Worm (Caenorhabditis elegans) whole organism, early embryonic: ENCODE measurements around the gene gcp-2.2.

Experiments used
- B0310.2 ChIP-seq: sonication (generic microtip); optimal IDR thresholded peaks from 2 replicates; lab custom pipeline; 2016; ENCODE audit warnings: mild to moderate bottlenecking, missing genetic modification characterization, missing compliant biosample characterization
- F13C5.2 ChIP-seq: sonication (generic microtip); optimal IDR thresholded peaks from 2 replicates; lab custom pipeline; 2017; ENCODE audit warnings: mild to moderate bottlenecking, missing genetic modification characterization, inconsistent platforms, missing compliant biosample characterization
- ama-1 ChIP-seq: fragments of 150-350 bp; optimal IDR thresholded peaks from 2 replicates; lab custom pipeline; 2014
- ceh-13 ChIP-seq: fragments of 200-800 bp; sonication (Bioruptor generic); optimal IDR thresholded peaks from 2 replicates; lab custom pipeline; 2018; ENCODE audit warnings: mild to moderate bottlenecking, missing genetic modification characterization, missing compliant biosample characterization
- ets-7 ChIP-seq: sonication (generic microtip); optimal IDR thresholded peaks from 2 replicates; lab custom pipeline; 2016; ENCODE audit warnings: missing genotype, missing genetic modification characterization, missing compliant biosample characterization
- flt-1 ChIP-seq: fragments of 200-800 bp; sonication (Bioruptor generic); IDR thresholded peaks from 2 replicates; pipeline ENCODE4 v1.3.6; 2022; ENCODE audit warnings: missing genetic modification characterization, missing compliant biosample characterization
- hmbx-1 ChIP-seq: sonication (generic microtip); optimal IDR thresholded peaks from 2 replicates; lab custom pipeline; 2016; ENCODE audit warnings: mild to moderate bottlenecking, missing genetic modification characterization, missing compliant biosample characterization
- hmg-4 ChIP-seq: fragments of 200-800 bp; sonication (Bioruptor generic); optimal IDR thresholded peaks from 2 replicates; lab custom pipeline; 2018; ENCODE audit warnings: mild to moderate bottlenecking, missing genetic modification characterization, missing compliant biosample characterization
- hnd-1 ChIP-seq: sonication (generic microtip); optimal IDR thresholded peaks from 2 replicates; lab custom pipeline; 2016; ENCODE audit warnings: missing genetic modification characterization, missing compliant biosample characterization
- pes-1 ChIP-seq: fragments of 200-800 bp; sonication (Bioruptor generic); IDR thresholded peaks from 2 replicates; pipeline ENCODE4 v1.3.6; 2022; ENCODE audit warnings: missing genetic modification reagents, missing genetic modification characterization, missing compliant biosample characterization
- scrt-1 ChIP-seq: fragments of 200-800 bp; sonication (Bioruptor generic); IDR thresholded peaks from 2 replicates; pipeline ENCODE4 v1.3.6; 2022; ENCODE audit warnings: missing genetic modification characterization, missing compliant biosample characterization
- sea-1 ChIP-seq: fragments of 200-800 bp; sonication (Bioruptor generic); conservative IDR thresholded peaks from 2 replicates; pipeline ENCODE4 v1.3.6; 2022; ENCODE audit warnings: missing genetic modification characterization, missing compliant biosample characterization
- tbx-11 ChIP-seq: fragments of 200-800 bp; sonication (Bioruptor generic); IDR thresholded peaks from 2 replicates; pipeline ENCODE4 v1.3.6; 2022; ENCODE audit warnings: missing genetic modification characterization, missing compliant biosample characterization
- tra-4 ChIP-seq: sonication (generic microtip); optimal IDR thresholded peaks from 2 replicates; lab custom pipeline; 2017; ENCODE audit warnings: missing genetic modification characterization, missing compliant biosample characterization

DNA sequence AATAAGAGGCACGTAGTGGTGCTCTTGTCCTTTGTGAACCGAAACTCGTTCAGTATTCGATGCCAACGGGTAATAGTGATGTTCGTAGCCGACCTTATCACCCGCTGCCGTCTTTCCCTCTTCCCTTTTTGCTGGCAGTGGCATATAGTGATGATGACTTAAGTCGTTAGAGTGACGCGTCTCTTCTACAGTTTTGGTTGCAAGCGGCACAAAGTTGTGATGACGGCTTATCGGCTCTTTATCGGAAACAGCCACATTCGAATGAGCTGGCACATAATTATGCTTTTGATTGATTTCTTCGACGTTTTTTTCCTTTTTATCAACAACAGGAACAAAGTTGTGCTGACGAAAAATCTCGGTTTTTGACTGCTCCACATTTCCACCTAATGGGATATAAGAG, 22.1 kb upstream of the gcp-2.2 start:
- TF ChIP-seq tbx-11 (GFP tag; lab: Robert Waterston, UW) (no peak), sea-1 (GFP tag; lab: Robert Waterston, UW) (no peak), tra-4 (no peak), ama-1 (lab: Kevin White, UChicago) (no peak), ceh-13 (GFP tag; lab: Kevin White, UChicago) (no peak), flt-1 (GFP tag; lab: Robert Waterston, UW) (no peak), ets-7 (tag; lab: Kevin White, UChicago) (no peak), pes-1 (GFP tag; lab: Robert Waterston, UW) (no peak), scrt-1 (GFP tag; lab: Robert Waterston, UW) (no peak), B0310.2 (tag; lab: Kevin White, UChicago) (no peak), hmg-4 (GFP tag; lab: Kevin White, UChicago) (no peak), hmbx-1 (no peak), F13C5.2 (no peak), hnd-1 (no peak)
